Fruit fly (Drosophila melanogaster) whole organism: ENCODE data around the gene CG32379.

ENCODE experiments used
- Dll ChIP-seq: fragments of >200 bp; optimal IDR thresholded peaks from 2 replicates; lab custom pipeline; 2017
- pan ChIP-seq: fragments of >200 bp; optimal IDR thresholded peaks from 2 replicates; lab custom pipeline; 2017
- usp ChIP-seq: fragments of >200 bp; optimal IDR thresholded peaks from 2 replicates; lab custom pipeline; 2017; ENCODE audit warnings: missing biosample characterization, missing genetic modification characterization, mixed read lengths

- TF ChIP-seq Dll: no peak
- no peak for TF ChIP-seq pan (lab: Kevin White, UChicago)
- TF ChIP-seq usp: no peak
Observed at dm6 chr3L:7349311-7349710, 46.8 kb upstream of the CG32379 start.
